Worm (Caenorhabditis elegans) whole organism, L1 larva: ENCODE measurements around the gene ttbk-6.
A peak's percentile ranks its signal among the peaks of the same experiment; 100 is the strongest.

ENCODE experiments used
- C16A3.4 ChIP-seq: fragments of 150-350 bp; optimal IDR thresholded peaks from 2 replicates; lab custom pipeline; 2014; ENCODE audit warnings: missing biosample characterization, missing genetic modification characterization
- F16B12.6 ChIP-seq: fragments of 150-350 bp; optimal IDR thresholded peaks from 2 replicates; lab custom pipeline; 2014; ENCODE audit warnings: missing biosample characterization, missing genetic modification characterization
- aly-2 ChIP-seq: fragments of 150-350 bp; optimal IDR thresholded peaks from 2 replicates; lab custom pipeline; 2014; ENCODE audit warnings: missing biosample characterization, missing genetic modification characterization
- ama-1 ChIP-seq: fragments of 150-350 bp; optimal IDR thresholded peaks from 2 replicates; lab custom pipeline; 2014
- blmp-1 ChIP-seq: fragments of 150-350 bp; optimal IDR thresholded peaks from 2 replicates; lab custom pipeline; 2014; ENCODE audit warnings: missing biosample characterization, missing genetic modification characterization
- ceh-8 ChIP-seq: fragments of 200-800 bp; sonication (Bioruptor generic); optimal IDR thresholded peaks from 2 replicates; lab custom pipeline; 2018; ENCODE audit warnings: mild to moderate bottlenecking, missing genetic modification characterization, moderate library complexity, missing compliant biosample characterization
- ceh-82 ChIP-seq, 3 experiments: fragments of 150-350 bp in 1 of 3; sonication (generic microtip) in 2 of 3; optimal IDR thresholded peaks; 2 replicates each; lab custom pipeline; 2014 to 2017; ENCODE audit warnings: missing biosample characterization in 3 of 3, missing genetic modification characterization in 3 of 3
- ceh-88 ChIP-seq: fragments of 200-800 bp; sonication (Bioruptor generic); IDR thresholded peaks from 2 replicates; pipeline ENCODE4 v1.3.6; 2022; ENCODE audit warnings: missing genetic modification characterization, missing compliant biosample characterization
- ces-1 ChIP-seq: fragments of 150-350 bp; optimal IDR thresholded peaks from 2 replicates; lab custom pipeline; 2014; ENCODE audit warnings: missing biosample characterization, missing genetic modification reagents, missing genetic modification characterization
- dpl-1 ChIP-seq, 3 experiments: fragments of 150-350 bp in 2 of 3; sonication (generic microtip) in 1 of 3; optimal IDR thresholded peaks; 2 replicates each; lab custom pipeline; 2014 to 2017; ENCODE audit warnings: missing biosample characterization in 3 of 3, missing genetic modification characterization in 3 of 3, missing genetic modification reagents in 3 of 3
- efl-1 ChIP-seq, 4 experiments: fragments of 150-350 bp; optimal IDR thresholded peaks in 3 of 4; peaks in 1 of 4; 1 replicate in 1 of 4; 2 replicates in 3 of 4; lab custom pipeline; 2014; ENCODE audit warnings: missing biosample characterization in 2 of 4, missing genetic modification characterization in 2 of 4, missing genetic modification reagents in 2 of 4
- egl-13 ChIP-seq: sonication (generic microtip); optimal IDR thresholded peaks from 2 replicates; lab custom pipeline; 2016; ENCODE audit warnings: missing genotype, missing genetic modification reagents, missing genetic modification characterization, missing compliant biosample characterization
- elt-3 ChIP-seq, 6 experiments: fragments of 150-350 bp in 1 of 6; sonication (generic microtip); optimal IDR thresholded peaks; 2 replicates each; lab custom pipeline; 2017 to 2018; ENCODE audit warnings: missing biosample characterization in 6 of 6, missing genetic modification characterization in 6 of 6, inconsistent platforms in 1 of 6
- ets-5 ChIP-seq: fragments of 200-800 bp; sonication (Bioruptor generic); IDR thresholded peaks from 2 replicates; pipeline ENCODE4 v1.3.6; 2022; ENCODE audit warnings: missing genetic modification characterization, missing compliant biosample characterization
- fkh-8 ChIP-seq: sonication (generic microtip); optimal IDR thresholded peaks from 2 replicates; lab custom pipeline; 2016; ENCODE audit warnings: mild to moderate bottlenecking, missing genetic modification characterization, missing compliant biosample characterization
- hlh-17 ChIP-seq: fragments of 200-800 bp; sonication (Bioruptor generic); optimal IDR thresholded peaks from 2 replicates; lab custom pipeline; 2018; ENCODE audit warnings: missing genetic modification characterization, mild to moderate bottlenecking, missing compliant biosample characterization, moderate library complexity, borderline replicate concordance
- irx-1 ChIP-seq: sonication (generic microtip); optimal IDR thresholded peaks from 2 replicates; lab custom pipeline; 2016; ENCODE audit warnings: missing genetic modification characterization, missing compliant biosample characterization
- lin-14 ChIP-seq: fragments of 200-800 bp; sonication (Bioruptor generic); optimal IDR thresholded peaks from 2 replicates; lab custom pipeline; 2018; ENCODE audit warnings: mild to moderate bottlenecking, missing genetic modification characterization, moderate library complexity, missing compliant biosample characterization
- lin-15B ChIP-seq: fragments of 150-350 bp; sonication (generic microtip); optimal IDR thresholded peaks from 3 replicates; lab custom pipeline; 2014; ENCODE audit warnings: missing biosample characterization, missing genetic modification characterization
- lin-39 ChIP-seq: fragments of 150-350 bp; optimal IDR thresholded peaks from 2 replicates; lab custom pipeline; 2014; ENCODE audit warnings: missing biosample characterization, missing genetic modification reagents, missing genetic modification characterization
- lir-3 ChIP-seq: sonication (generic microtip); optimal IDR thresholded peaks from 2 replicates; lab custom pipeline; 2016; ENCODE audit warnings: mild to moderate bottlenecking, missing genetic modification characterization, moderate library complexity, missing compliant biosample characterization; ENCODE audit not compliant: poor library complexity
- lsy-2 ChIP-seq, 2 experiments: fragments of 150-350 bp; optimal IDR thresholded peaks; 2 replicates each; lab custom pipeline; 2014; ENCODE audit warnings: missing biosample characterization in 2 of 2, missing genetic modification characterization in 2 of 2
- mab-9 ChIP-seq: fragments of 200-800 bp; sonication (Bioruptor generic); IDR thresholded peaks from 2 replicates; pipeline ENCODE4 v1.3.6; 2022; ENCODE audit warnings: missing genetic modification reagents, missing genetic modification characterization, missing compliant biosample characterization
- mdl-1 ChIP-seq, 2 experiments: fragments of 150-350 bp; optimal IDR thresholded peaks; 2 replicates each; lab custom pipeline; 2014 to 2017; ENCODE audit warnings: missing biosample characterization in 2 of 2, missing genetic modification characterization in 2 of 2, inconsistent platforms in 1 of 2
- mep-1 ChIP-seq: fragments of 150-350 bp; optimal IDR thresholded peaks from 2 replicates; lab custom pipeline; 2014; ENCODE audit warnings: missing biosample characterization, missing genetic modification characterization
- nhr-19 ChIP-seq: fragments of 200-800 bp; sonication (Bioruptor generic); conservative IDR thresholded peaks from 2 replicates; pipeline ENCODE4 v1.3.6; 2022; ENCODE audit warnings: missing genetic modification characterization, missing compliant biosample characterization
- nhr-20 ChIP-seq: sonication (generic microtip); optimal IDR thresholded peaks from 2 replicates; lab custom pipeline; 2016; ENCODE audit warnings: mild to moderate bottlenecking, missing genetic modification characterization, missing compliant biosample characterization
- nhr-71 ChIP-seq: sonication (generic microtip); optimal IDR thresholded peaks from 2 replicates; lab custom pipeline; 2016; ENCODE audit warnings: mild to moderate bottlenecking, missing genetic modification characterization, moderate library complexity, missing compliant biosample characterization
- nhr-77 ChIP-seq: fragments of 150-350 bp; optimal IDR thresholded peaks from 2 replicates; lab custom pipeline; 2014; ENCODE audit warnings: missing biosample characterization, missing genetic modification characterization
- nhr-90 ChIP-seq: sonication (generic microtip); optimal IDR thresholded peaks from 2 replicates; lab custom pipeline; 2016; ENCODE audit warnings: mild to moderate bottlenecking, missing genetic modification characterization, missing compliant biosample characterization; ENCODE audit not compliant: poor library complexity
- pag-3 ChIP-seq: sonication (generic microtip); optimal IDR thresholded peaks from 2 replicates; lab custom pipeline; 2017; ENCODE audit warnings: missing genetic modification characterization, mild to moderate bottlenecking, missing compliant biosample characterization, antibody characterized with exemption, borderline replicate concordance; ENCODE audit not compliant: insufficient read depth
- pax-3 ChIP-seq: fragments of 200-800 bp; sonication (Bioruptor generic); optimal IDR thresholded peaks from 2 replicates; lab custom pipeline; 2018; ENCODE audit warnings: mild to moderate bottlenecking, missing genetic modification characterization, moderate library complexity, missing compliant biosample characterization
- pqm-1 ChIP-seq: sonication (generic microtip); optimal IDR thresholded peaks from 3 replicates; lab custom pipeline; 2017; ENCODE audit warnings: missing biosample characterization, missing genetic modification characterization
- skn-1 ChIP-seq: fragments of 150-350 bp; optimal IDR thresholded peaks from 2 replicates; lab custom pipeline; 2014; ENCODE audit warnings: missing biosample characterization, missing genetic modification characterization
- snu-23 ChIP-seq: sonication (generic microtip); optimal IDR thresholded peaks from 2 replicates; lab custom pipeline; 2016; ENCODE audit warnings: missing genetic modification characterization, missing compliant biosample characterization
- sptf-1 ChIP-seq: fragments of 150-350 bp; optimal IDR thresholded peaks from 2 replicates; lab custom pipeline; 2014; ENCODE audit warnings: missing biosample characterization, missing genetic modification characterization
- sup-37 ChIP-seq: fragments of 200-800 bp; sonication (Bioruptor generic); optimal IDR thresholded peaks from 2 replicates; lab custom pipeline; 2018; ENCODE audit warnings: mild to moderate bottlenecking, missing genetic modification characterization, missing compliant biosample characterization
- swsn-7 ChIP-seq: sonication (generic microtip); optimal IDR thresholded peaks from 2 replicates; lab custom pipeline; 2016; ENCODE audit warnings: missing genetic modification characterization, missing compliant biosample characterization
- tbx-2 ChIP-seq: sonication (generic microtip); optimal IDR thresholded peaks from 2 replicates; lab custom pipeline; 2016; ENCODE audit warnings: missing genetic modification characterization, missing compliant biosample characterization
- vab-15 ChIP-seq: sonication (generic microtip); optimal IDR thresholded peaks from 2 replicates; lab custom pipeline; 2017; ENCODE audit warnings: missing genotype, mild to moderate bottlenecking, missing genetic modification characterization, missing compliant biosample characterization
- xbp-1 ChIP-seq: sonication (generic microtip); optimal IDR thresholded peaks from 2 replicates; lab custom pipeline; 2016; ENCODE audit warnings: missing genetic modification characterization, missing compliant biosample characterization
- zip-4 ChIP-seq: fragments of 200-800 bp; sonication (Bioruptor generic); optimal IDR thresholded peaks from 2 replicates; lab custom pipeline; 2018; ENCODE audit warnings: mild to moderate bottlenecking, missing genetic modification characterization, moderate library complexity, missing compliant biosample characterization
- ztf-11 ChIP-seq, 2 experiments: sonication (generic microtip); optimal IDR thresholded peaks; 2 replicates each; lab custom pipeline; 2016 to 2017; ENCODE audit warnings: missing genetic modification characterization in 2 of 2, missing biosample characterization in 1 of 2, missing compliant biosample characterization in 1 of 2

Gene ttbk-6

DNA sequence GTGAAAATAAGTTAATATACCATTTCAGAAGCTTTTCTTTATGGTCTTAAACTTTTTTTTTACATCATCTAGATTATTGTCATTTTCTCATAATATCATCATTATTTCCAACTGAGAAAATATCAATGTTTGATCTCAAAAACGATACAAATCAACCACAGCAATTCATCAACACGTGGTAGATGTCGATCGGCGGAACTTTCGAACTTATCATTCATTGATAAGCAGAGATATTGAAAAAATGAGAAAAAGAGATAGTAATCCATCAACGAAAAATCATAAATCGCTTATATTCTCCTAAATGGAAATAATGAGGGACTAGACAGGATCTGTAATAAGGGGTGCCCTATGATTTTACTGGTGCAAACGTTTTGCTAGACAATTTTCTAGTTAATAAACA is 22.2 kb downstream of the ttbk-6 start (continued):
- no peak for TF ChIP-seq F16B12.6
- peak; percentile 10 for TF ChIP-seq tbx-2 (tag; lab: Kevin White, UChicago)
- TF ChIP-seq ceh-8: no peak
- no peak for TF ChIP-seq lin-15B (tag; lab: Kevin White, UChicago)
- TF ChIP-seq nhr-71 (tag; lab: Kevin White, UChicago): peak; percentile 43
- TF ChIP-seq snu-23 (GFP tag; lab: Kevin White, UChicago): peak; percentile 13
- no peak for TF ChIP-seq nhr-77 (tag; lab: Kevin White, UChicago)
- no peak for TF ChIP-seq ets-5 (GFP tag; lab: Robert Waterston, UW)
- TF ChIP-seq hlh-17: no peak
- TF ChIP-seq pqm-1 (tag; lab: Kevin White, UChicago): no peak
- peak; percentile 30 for TF ChIP-seq nhr-19 (GFP tag; lab: Robert Waterston, UW)
- no peak for TF ChIP-seq dpl-1 (GFP tag; optimal IDR thresholded peaks at IDR 0.05; lab: Kevin White, UChicago)
- TF ChIP-seq pag-3 (tag; lab: Kevin White, UChicago): no peak
- TF ChIP-seq lin-14 (GFP tag; lab: Kevin White, UChicago): peak; percentile 29
- no peak for TF ChIP-seq sptf-1 (tag; lab: Kevin White, UChicago)
- no peak for TF ChIP-seq sup-37 (GFP tag; lab: Kevin White, UChicago)
- no peak for TF ChIP-seq irx-1 (tag; lab: Kevin White, UChicago)

DNA sequence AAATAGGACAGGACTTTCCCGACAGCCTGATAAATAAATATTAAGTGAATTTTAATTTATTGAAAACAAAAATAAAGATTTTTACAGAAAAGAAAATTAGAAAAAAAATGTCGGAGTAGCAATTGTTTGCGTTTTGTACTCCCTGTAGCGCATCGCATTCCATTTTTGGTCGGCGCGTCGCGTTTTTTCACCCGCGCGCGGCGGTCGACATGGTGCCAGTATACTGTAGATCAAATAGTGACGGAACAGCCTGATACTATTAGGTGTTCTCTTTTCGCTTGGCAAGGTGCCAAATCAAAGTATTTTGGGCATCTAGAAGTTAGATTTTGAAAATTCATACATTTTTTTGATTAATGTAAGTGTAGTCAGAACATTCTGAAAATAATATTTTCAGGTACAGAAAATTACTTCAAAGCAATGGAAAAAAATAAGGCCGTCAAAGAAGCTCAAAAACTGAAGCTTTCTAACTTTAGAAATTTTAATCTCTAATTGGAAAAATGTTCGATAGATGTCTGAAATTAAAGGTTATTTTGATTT is 24.3 kb downstream of the ttbk-6 start:
- TF ChIP-seq ama-1 (lab: Kevin White, UChicago): no peak
- no peak for TF ChIP-seq sup-37 (GFP tag; lab: Kevin White, UChicago)
- no peak for TF ChIP-seq C16A3.4 (tag; lab: Kevin White, UChicago)
- no peak for TF ChIP-seq vab-15 (tag; lab: Kevin White, UChicago)

DNA sequence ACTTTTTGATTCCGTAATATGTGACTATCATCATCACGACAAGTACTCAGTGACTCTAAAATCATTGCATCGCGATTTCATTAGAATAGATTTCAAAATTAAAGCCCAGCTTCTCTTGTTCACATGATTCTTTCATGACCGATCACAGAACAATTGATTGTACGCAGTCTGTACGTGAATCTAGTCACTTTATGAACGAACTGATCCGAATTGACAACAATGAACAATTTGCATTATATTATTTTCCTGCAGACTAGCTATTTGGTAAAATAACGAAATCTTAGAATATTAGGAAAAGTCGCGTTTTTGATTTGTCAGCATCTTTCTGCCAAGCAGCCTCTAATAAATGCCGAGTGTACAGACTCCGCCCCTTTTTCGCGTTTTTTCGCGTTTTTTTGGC is 25.0 kb downstream of the ttbk-6 start:
- TF ChIP-seq mep-1 (no peak), dpl-1 (GFP tag; optimal IDR thresholded peaks at IDR 0.05; lab: Kevin White, UChicago) (no peak), mdl-1 (tag; optimal IDR thresholded peaks at IDR 0.05; lab: Kevin White, UChicago) (no peak), ces-1 (GFP tag; lab: Kevin White, UChicago) (no peak), lsy-2 (tag; optimal IDR thresholded peaks at IDR 0.05; lab: Kevin White, UChicago) (no peak), ceh-88 (GFP tag; lab: Robert Waterston, UW) (no peak)

DNA sequence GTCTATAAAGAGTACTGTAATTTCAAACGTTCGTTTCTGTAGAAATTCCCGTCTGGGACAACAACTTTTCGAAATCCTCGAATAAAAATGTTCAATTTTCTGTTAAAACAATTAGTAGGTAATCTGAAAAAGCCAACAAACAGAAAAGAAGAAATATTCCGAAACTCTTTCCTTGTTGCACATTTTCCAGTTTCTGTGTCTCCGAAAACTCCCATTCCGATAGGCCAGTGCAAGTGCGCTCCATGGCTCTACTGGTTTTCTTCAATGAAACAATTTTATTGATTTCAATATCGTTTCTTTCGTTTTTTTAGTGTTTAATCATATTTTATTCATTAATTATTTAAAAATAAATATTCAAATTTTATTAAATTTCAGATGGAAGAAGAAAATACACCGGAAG is 28.1 kb downstream of the ttbk-6 start, which contains the start of gene F54D8.6:
Gene F54D8.6, plus strand, starts transcription at position 370 of the 400 bp plus-strand sequence.
- TF ChIP-seq ceh-82 (tag; optimal IDR thresholded peaks at IDR 0.05; lab: Kevin White, UChicago): peak; percentile 13 to 49 (median 39)
- TF ChIP-seq efl-1 (optimal IDR thresholded peaks at IDR 0.05; lab: Kevin White, UChicago): peak; percentile 74 to 76
- peak; percentile 65 to 95 for TF ChIP-seq efl-1 (GFP tag; optimal IDR thresholded peaks at IDR 0.05 in 1 of 2; lab: Kevin White, UChicago)
- TF ChIP-seq xbp-1 (tag; lab: Kevin White, UChicago): peak; percentile 46
- peak; percentile 56 for TF ChIP-seq lir-3 (tag; lab: Kevin White, UChicago)
- TF ChIP-seq dpl-1 (GFP tag; optimal IDR thresholded peaks at IDR 0.05; lab: Kevin White, UChicago): peak; percentile 44 to 73 (median 63)
- peak in 1 of 6 experiments; percentile 31 for TF ChIP-seq elt-3 (tag; optimal IDR thresholded peaks at IDR 0.05; lab: Kevin White, UChicago)
- TF ChIP-seq zip-4 (GFP tag; lab: Kevin White, UChicago): no peak
- TF ChIP-seq egl-13: no peak
- TF ChIP-seq hlh-17: no peak
- TF ChIP-seq pax-3 (tag; lab: Kevin White, UChicago): peak; percentile 32
- TF ChIP-seq nhr-90 (tag; lab: Kevin White, UChicago): peak; percentile 36
- peak; percentile 43 for TF ChIP-seq blmp-1 (tag; lab: Kevin White, UChicago)
- peak in 1 of 2 experiments; percentile 44 for TF ChIP-seq ztf-11 (tag; optimal IDR thresholded peaks at IDR 0.05; lab: Kevin White, UChicago)
- no peak for TF ChIP-seq lin-39 (tag; lab: Kevin White, UChicago)
- TF ChIP-seq mep-1: peak; percentile 67
- no peak for TF ChIP-seq aly-2 (tag; lab: Kevin White, UChicago)
- TF ChIP-seq skn-1 (tag; lab: Kevin White, UChicago): peak; percentile 74
- TF ChIP-seq snu-23 (GFP tag; lab: Kevin White, UChicago): peak; percentile 57
- TF ChIP-seq nhr-71 (tag; lab: Kevin White, UChicago): peak; percentile 42
- TF ChIP-seq lsy-2 (tag; optimal IDR thresholded peaks at IDR 0.05; lab: Kevin White, UChicago): peak; percentile 46 to 81
- peak in 1 of 2 experiments; percentile 28 for TF ChIP-seq mdl-1 (tag; optimal IDR thresholded peaks at IDR 0.05; lab: Kevin White, UChicago)
- TF ChIP-seq nhr-19 (GFP tag; lab: Robert Waterston, UW): peak; percentile 37; the same call in 1 of the 2 replicates
- TF ChIP-seq swsn-7 (tag; lab: Kevin White, UChicago): peak; percentile 31
- peak; percentile 64 for TF ChIP-seq lin-15B (tag; lab: Kevin White, UChicago)
- peak; percentile 47 for TF ChIP-seq nhr-20 (tag; lab: Kevin White, UChicago)
- peak; percentile 23 for TF ChIP-seq tbx-2 (tag; lab: Kevin White, UChicago)
- no peak for TF ChIP-seq mab-9
- TF ChIP-seq fkh-8 (tag; lab: Kevin White, UChicago): peak; percentile 26
